Worm (Caenorhabditis elegans): ENCODE measurements around the gene ugt-34.

ugt-34 gene

DNA sequence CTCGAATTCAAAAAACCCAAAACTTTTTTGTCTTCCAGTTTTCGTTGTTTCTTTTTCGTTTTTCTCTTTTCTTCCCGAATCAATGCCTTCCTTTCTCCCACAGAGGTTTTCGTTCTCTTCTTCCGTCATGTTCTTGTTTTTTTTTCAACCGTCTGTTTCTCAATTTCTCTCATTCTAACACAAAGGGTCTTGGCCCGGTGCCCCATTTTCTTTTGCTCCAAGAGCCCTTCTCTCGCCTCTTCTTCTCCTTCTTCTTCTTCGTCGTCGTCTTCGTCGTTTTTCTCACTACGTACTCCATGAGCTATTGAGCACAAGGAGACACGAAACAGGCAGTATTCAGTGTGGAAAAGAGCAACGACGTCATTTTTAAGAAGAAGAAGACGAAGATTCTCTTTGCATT lies 20.7 kb upstream of the ugt-34 start:
- TF ChIP-seq ceh-27 (GFP tag; optimal IDR thresholded peaks at IDR 0.05), result peak; percentile 8
- TF ChIP-seq zfh-2 (GFP tag; conservative IDR thresholded peaks at IDR 0.05), result 0 out of 2 replicates have a peak, but pooled peaks have one; percentile 36
- TF ChIP-seq snpc-3.4 (tag; optimal IDR thresholded peaks at IDR 0.05), result no peak
- no peak for TF ChIP-seq ztf-25 (GFP tag; IDR thresholded peaks at IDR 0.05)
- TF ChIP-seq tlf-1 (GFP tag; optimal IDR thresholded peaks at IDR 0.05), result no peak
- TF ChIP-seq K12H6.12 (tag; optimal IDR thresholded peaks at IDR 0.05), result peak; percentile 35

DNA sequence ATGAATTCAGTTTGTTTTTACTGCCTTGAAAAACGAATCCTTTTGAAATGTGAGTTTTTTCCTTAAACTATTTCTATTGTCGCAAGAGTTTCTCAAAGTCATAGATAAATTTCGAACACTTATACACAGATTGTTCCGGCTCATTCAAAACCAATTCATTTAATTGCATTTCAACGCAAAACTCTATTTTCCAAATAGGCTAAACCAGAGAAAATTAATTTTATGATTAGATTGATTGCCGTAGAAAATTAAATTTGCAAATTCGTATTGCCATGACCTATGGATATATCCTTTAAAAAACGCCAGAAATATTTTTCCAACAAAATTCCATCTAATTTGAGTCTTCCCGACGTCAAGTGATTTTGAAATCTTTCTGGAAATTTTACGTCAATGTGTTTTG lies 19.2 kb upstream of the ugt-34 start:
- TF ChIP-seq pbrm-1 (GFP tag; IDR thresholded peaks at IDR 0.05), result no peak
- TF ChIP-seq hsf-1 (GFP tag; IDR thresholded peaks at IDR 0.05), result no peak
- no peak for TF ChIP-seq Y79H2A.3 (GFP tag; conservative IDR thresholded peaks at IDR 0.05)
- TF ChIP-seq lsl-1 (GFP tag; optimal IDR thresholded peaks at IDR 0.05), result no peak
- TF ChIP-seq nhr-120 (GFP tag; IDR thresholded peaks at IDR 0.05), result no peak
- no peak for TF ChIP-seq attf-5 (GFP tag; optimal IDR thresholded peaks at IDR 0.05)

DNA sequence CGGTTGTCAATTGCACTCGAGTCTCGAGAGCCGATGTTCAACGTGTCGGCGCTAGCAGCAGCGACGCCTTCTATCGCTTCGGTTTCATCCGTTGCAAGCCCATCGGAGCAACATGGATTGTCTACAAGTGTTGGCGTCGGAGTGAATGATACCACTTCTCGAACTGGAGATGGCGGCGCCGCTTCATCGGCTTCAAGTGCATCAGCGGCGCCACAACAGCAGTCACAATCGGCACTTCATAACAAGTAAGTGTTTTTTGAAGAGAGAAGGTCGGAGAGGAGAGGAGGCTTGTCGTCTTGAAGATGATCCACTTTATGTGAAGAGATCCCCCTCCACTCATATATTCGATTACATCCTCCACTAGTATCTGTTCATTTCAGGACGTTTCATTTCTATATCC lies 15.8 kb upstream of the ugt-34 start:
- no peak for TF ChIP-seq F49E8.2 (tag; optimal IDR thresholded peaks at IDR 0.05; ENCODE audit: insufficient read depth)
- peak; percentile 83 for TF ChIP-seq ceh-27 (GFP tag; optimal IDR thresholded peaks at IDR 0.05)
- no peak for TF ChIP-seq xnd-1 (tag; optimal IDR thresholded peaks at IDR 0.05)
- TF ChIP-seq sea-2 (GFP tag; IDR thresholded peaks at IDR 0.05), result peak; percentile 69; the same call in 1 of the 2 replicates

DNA sequence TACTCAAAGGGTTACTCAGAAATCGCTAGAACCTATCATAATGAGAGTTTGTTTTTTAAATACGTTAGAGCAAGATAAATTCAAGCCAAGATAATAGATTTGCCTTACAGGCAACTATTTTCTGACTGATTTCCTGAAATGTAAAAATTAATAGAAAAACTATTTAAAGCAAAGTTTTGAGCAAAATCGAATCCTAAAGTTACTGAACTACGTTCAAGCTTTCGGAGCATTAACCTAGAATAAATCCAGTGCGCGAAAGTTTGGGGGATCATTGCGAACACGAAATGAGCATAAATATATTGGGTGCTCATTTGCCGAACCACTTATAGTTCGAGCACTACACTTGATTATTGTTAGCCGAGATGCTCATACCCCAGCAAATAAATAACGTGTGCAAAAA lies 14.8 kb upstream of the ugt-34 start, which contains the start of gene ceh-22:
ceh-22 (plus strand) TSS at position 301 of the 400 bp plus-strand sequence.
- TF ChIP-seq lir-1 (GFP tag; conservative IDR thresholded peaks at IDR 0.05) (no peak), Y56A3A.18 (GFP tag; IDR thresholded peaks at IDR 0.05) (no peak), ceh-79 (tag; optimal IDR thresholded peaks at IDR 0.05) (no peak), nfya-1 (tag; optimal IDR thresholded peaks at IDR 0.05; ENCODE audit: borderline replicate concordance, insufficient read depth) (no peak)

DNA sequence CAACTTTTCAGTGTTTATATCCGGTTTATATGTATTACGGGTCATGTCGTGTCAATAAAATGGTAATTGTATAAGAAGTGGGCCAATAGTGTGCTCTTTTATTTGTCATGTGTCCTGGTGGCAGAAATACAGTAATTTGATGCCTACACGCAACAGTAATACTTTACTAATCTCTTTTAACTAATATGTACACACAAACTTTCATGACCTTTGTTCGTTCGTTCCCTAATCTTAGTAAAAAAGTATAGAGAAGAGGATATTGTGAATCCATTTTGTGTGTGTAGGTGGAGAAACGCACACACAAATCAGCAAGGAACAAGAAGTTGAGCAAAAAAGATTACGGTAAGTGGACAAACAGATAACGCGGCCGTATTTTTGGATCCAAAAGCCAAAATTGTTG lies 14.0 kb upstream of the ugt-34 start:
- no peak for TF ChIP-seq ztf-28 (GFP tag; IDR thresholded peaks at IDR 0.05)
- no peak for TF ChIP-seq hmg-1.2 (GFP tag; IDR thresholded peaks at IDR 0.05)
- no peak for TF ChIP-seq dox-1 (GFP tag; IDR thresholded peaks at IDR 0.05)
- TF ChIP-seq lsl-1 (GFP tag; optimal IDR thresholded peaks at IDR 0.05), result no peak
- no peak for TF ChIP-seq F49E8.2 (tag; optimal IDR thresholded peaks at IDR 0.05; ENCODE audit: insufficient read depth)
- TF ChIP-seq dpff-1 (tag; optimal IDR thresholded peaks at IDR 0.05), result no peak

DNA sequence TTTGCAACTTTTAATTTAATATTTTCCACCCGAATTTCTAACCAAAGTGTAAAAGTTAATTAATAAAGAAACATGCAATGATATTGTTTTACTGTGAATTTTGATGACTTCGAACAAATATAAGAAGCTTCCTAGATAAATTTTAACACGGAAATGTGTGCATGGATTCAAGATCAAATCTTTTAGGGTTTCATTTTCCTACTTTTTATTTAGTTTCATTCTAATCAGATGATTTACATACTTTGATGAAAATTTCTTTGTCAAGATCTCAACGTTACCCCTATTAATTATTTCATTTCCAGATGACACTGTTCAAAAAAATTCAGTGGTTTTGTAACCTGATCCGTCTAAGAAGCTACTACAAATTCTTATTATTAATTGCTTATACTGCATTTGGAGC lies 10.5 kb upstream of the ugt-34 start, which contains the start of gene twk-12:
twk-12 (plus strand) TSS at position 301 of the 400 bp plus-strand sequence.
- TF ChIP-seq C06A6.2 (GFP tag; conservative IDR thresholded peaks at IDR 0.05) (no peak), ceh-79 (tag; optimal IDR thresholded peaks at IDR 0.05) (no peak), egl-18 (GFP tag; IDR thresholded peaks at IDR 0.05) (no peak), sdz-38 (tag; optimal IDR thresholded peaks at IDR 0.05) (no peak), lin-54 (GFP tag; optimal IDR thresholded peaks at IDR 0.05) (no peak), B0019.2 (GFP tag; conservative IDR thresholded peaks at IDR 0.05) (no peak), Y53G8AR.9 (GFP tag; conservative IDR thresholded peaks at IDR 0.05) (no peak), ceh-100 (GFP tag; IDR thresholded peaks at IDR 0.05) (no peak), F57A8.1 (GFP tag; optimal IDR thresholded peaks at IDR 0.05) (no peak), akir-1 (GFP tag; optimal IDR thresholded peaks at IDR 0.05) (no peak), bed-2 (GFP tag; IDR thresholded peaks at IDR 0.05) (no peak), dpff-1 (tag; optimal IDR thresholded peaks at IDR 0.05) (no peak), Y53F4B.3 (GFP tag; IDR thresholded peaks at IDR 0.05) (no peak), tbx-9 (tag; optimal IDR thresholded peaks at IDR 0.05; ENCODE audit: borderline replicate concordance) (no peak), T26A5.8 (tag; optimal IDR thresholded peaks at IDR 0.05) (no peak), mel-28 (tag; optimal IDR thresholded peaks at IDR 0.05; ENCODE audit: borderline replicate concordance) (no peak)
